Fruit fly (Drosophila melanogaster): ENCODE data around the gene Slbp.
A peak's percentile ranks its signal among the peaks of the same experiment; 100 is the strongest.

Slbp gene

DNA sequence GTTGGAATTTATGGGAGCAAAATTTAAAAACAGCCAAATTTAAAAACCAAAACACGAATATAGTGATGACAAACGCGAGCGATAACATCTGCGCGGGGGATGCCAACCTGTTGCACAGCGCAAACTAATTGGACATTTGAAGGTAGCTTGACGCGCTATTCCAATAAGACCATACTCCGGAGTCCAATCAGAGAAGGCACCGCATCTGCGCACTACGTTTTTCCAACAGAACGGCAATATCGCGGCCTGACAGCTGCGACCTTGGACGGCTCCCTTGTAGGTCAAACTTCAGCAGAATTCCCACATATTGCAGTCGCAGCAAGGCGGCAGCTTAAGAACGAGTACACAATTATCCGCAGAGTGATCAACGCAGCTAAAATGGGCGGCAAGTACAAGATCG lies 5.0 kb downstream of the Slbp start, which contains the start of the genes CG11882 and Pglym78 (continued):
- TF ChIP-seq CG10274 (GFP tag; optimal IDR thresholded peaks at IDR 0.05) (no peak), amos (GFP tag; IDR thresholded peaks at IDR 0.05; ENCODE audit: partially characterized antibody) (peak; percentile 58; the same call in 1 of the 2 replicates), en (GFP tag; optimal IDR thresholded peaks at IDR 0.05) (peak; percentile 40), crol (GFP tag; IDR thresholded peaks at IDR 0.05) (peak; percentile 52; the same call in 1 of the 2 replicates), Poxn (GFP tag; IDR thresholded peaks at IDR 0.05) (no peak), Sry-δ (GFP tag; optimal IDR thresholded peaks at IDR 0.05) (peak; percentile 89), pho (GFP tag; optimal IDR thresholded peaks at IDR 0.05) (peak; percentile 73), Doc3 (GFP tag; IDR thresholded peaks at IDR 0.05; ENCODE audit: partially characterized antibody) (no peak), run (tag; optimal IDR thresholded peaks at IDR 0.05) (no peak), CG1024 (GFP tag; IDR thresholded peaks at IDR 0.05) (0 out of 2 replicates have a peak, but pooled peaks have one; percentile 14), CG4707 (GFP tag; optimal IDR thresholded peaks at IDR 0.05) (no peak), gt (GFP tag; IDR thresholded peaks at IDR 0.05) (no peak), Dfd (GFP tag; optimal IDR thresholded peaks at IDR 0.05) (no peak), ato (GFP tag; IDR thresholded peaks at IDR 0.05; ENCODE audit: partially characterized antibody) (peak; percentile 72), CG14860 (GFP tag; IDR thresholded peaks at IDR 0.05; ENCODE audit: partially characterized antibody) (no peak), Nf-YA (GFP tag; IDR thresholded peaks at IDR 0.05) (no peak), CG1529 (GFP tag; optimal IDR thresholded peaks at IDR 0.05) (no peak), Ravus (GFP tag; IDR thresholded peaks at IDR 0.05) (no peak), CG11398 (GFP tag; optimal IDR thresholded peaks at IDR 0.05) (no peak), CG3065 (GFP tag; optimal IDR thresholded peaks at IDR 0.05) (peak; percentile 27), CG15073 (GFP tag; optimal IDR thresholded peaks at IDR 0.05) (no peak), CG7357 (GFP tag; IDR thresholded peaks at IDR 0.05) (no peak), Dp (GFP tag; optimal IDR thresholded peaks at IDR 0.05) (peak; percentile 76), CG3163 (GFP tag; optimal IDR thresholded peaks at IDR 0.05) (peak; percentile 50), bbx (GFP tag; IDR thresholded peaks at IDR 0.05; ENCODE audit: partially characterized antibody) (peak; percentile 55; the same call in 1 of the 2 replicates), Rfx (GFP tag; IDR thresholded peaks at IDR 0.05) (peak; percentile 75), CG9817 (tag; optimal IDR thresholded peaks at IDR 0.05) (peak; percentile 20), CG17568 (GFP tag; optimal IDR thresholded peaks at IDR 0.05) (no peak), CG8478 (optimal IDR thresholded peaks at IDR 0.05) (peak; percentile 20), inv (GFP tag; IDR thresholded peaks at IDR 0.05; ENCODE audit: partially characterized antibody) (peak; percentile 30; the same call in 1 of the 2 replicates), br (optimal IDR thresholded peaks at IDR 0.05) (no peak), Oli (tag; optimal IDR thresholded peaks at IDR 0.05) (no peak), CG8281 (tag; optimal IDR thresholded peaks at IDR 0.05) (no peak), Hr78 (GFP tag; optimal IDR thresholded peaks at IDR 0.05) (peak in 1 of 2 experiments; percentile 62), corto (GFP tag; optimal IDR thresholded peaks at IDR 0.05) (no peak), ERR (GFP tag; optimal IDR thresholded peaks at IDR 0.05) (peak; percentile 100), NC2α (GFP tag; optimal IDR thresholded peaks at IDR 0.05) (peak; percentile 30), dmrt99B (tag; optimal IDR thresholded peaks at IDR 0.05) (no peak), CG10209 (GFP tag; optimal IDR thresholded peaks at IDR 0.05) (no peak), CG6254 (GFP tag; optimal IDR thresholded peaks at IDR 0.05) (no peak), gsb-n (tag; optimal IDR thresholded peaks at IDR 0.05) (no peak), cato (GFP tag; optimal IDR thresholded peaks at IDR 0.05; ENCODE audit: borderline replicate concordance) (no peak), insv (GFP tag; optimal IDR thresholded peaks at IDR 0.05) (peak; percentile 100), H2.0 (GFP tag; IDR thresholded peaks at IDR 0.05) (0 out of 2 replicates have a peak, but pooled peaks have one; percentile 22), CG6272 (GFP tag; IDR thresholded peaks at IDR 0.05) (peak; percentile 41; the same call in 1 of the 2 replicates), crp (GFP tag; optimal IDR thresholded peaks at IDR 0.05) (peak in 1 of 2 experiments; percentile 73), CG13775 (GFP tag; optimal IDR thresholded peaks at IDR 0.05) (peak; percentile 33), cg (GFP tag; optimal IDR thresholded peaks at IDR 0.05) (no peak), CG18619 (GFP tag; optimal IDR thresholded peaks at IDR 0.05) (peak; percentile 1), H15 (GFP tag; IDR thresholded peaks at IDR 0.05) (no peak)

Measured in whole organism, embryonic.